Fruit fly (Drosophila melanogaster) whole organism, embryonic: ENCODE results near the gene eIF2gamma.

ENCODE experiments used
- Awh ChIP-seq: fragments of 200-800 bp; sonication (Bioruptor generic); IDR thresholded peaks from 2 replicates; pipeline ENCODE4, ENCODE4 v1.3.6; 2022; ENCODE audit warnings: missing biosample characterization, missing genetic modification characterization
- Bgb ChIP-seq: fragments of 200-800 bp; sonication (Bioruptor generic); IDR thresholded peaks from 2 replicates; pipeline ENCODE4 v1.3.6; 2022; ENCODE audit warnings: missing biosample characterization, missing genetic modification characterization; ENCODE audit not compliant: partially characterized antibody
- C15 ChIP-seq: fragments of 200-800 bp; sonication (Bioruptor generic); IDR thresholded peaks from 3 replicates; pipeline ENCODE4 v1.3.6; 2022; ENCODE audit warnings: missing biosample characterization, missing genetic modification characterization
- CG10543 ChIP-seq: fragments of 200-800 bp; sonication (Bioruptor generic); optimal IDR thresholded peaks from 3 replicates; lab custom pipeline; 2017; ENCODE audit warnings: missing biosample characterization, mild to moderate bottlenecking, missing genetic modification characterization, moderate library complexity
- CG10979 ChIP-seq: fragments of 200-800 bp; sonication (Bioruptor generic); optimal IDR thresholded peaks from 2 replicates; lab custom pipeline; 2018; ENCODE audit warnings: missing biosample characterization, mild to moderate bottlenecking, missing genetic modification characterization, moderate library complexity
- CG13424 ChIP-seq: fragments of 200-800 bp; sonication (Bioruptor generic); optimal IDR thresholded peaks from 2 replicates; lab custom pipeline; 2019; ENCODE audit warnings: missing biosample characterization, mild to moderate bottlenecking, missing genetic modification characterization, moderate library complexity
- CG14050 ChIP-seq: fragments of 200-800 bp; sonication (Bioruptor generic); IDR thresholded peaks from 3 replicates; pipeline ENCODE4 v1.3.6; 2022; ENCODE audit warnings: missing biosample characterization, missing genetic modification characterization
- CG14441 ChIP-seq: fragments of 200-800 bp; sonication (Bioruptor generic); IDR thresholded peaks from 2 replicates; pipeline ENCODE4 v1.3.6; 2022; ENCODE audit warnings: missing biosample characterization, missing genetic modification characterization
- CG14667 ChIP-seq: fragments of 200-800 bp; sonication (Bioruptor generic); IDR thresholded peaks from 2 replicates; pipeline ENCODE4 v1.3.6; 2022; ENCODE audit warnings: missing biosample characterization, missing genetic modification characterization
- CG14860 ChIP-seq: fragments of 200-800 bp; sonication (Bioruptor generic); IDR thresholded peaks from 3 replicates; pipeline ENCODE4 v1.3.6; 2022; ENCODE audit warnings: missing biosample characterization, missing genetic modification characterization; ENCODE audit not compliant: partially characterized antibody
- CG15269 ChIP-seq: fragments of 200-800 bp; sonication (Bioruptor generic); optimal IDR thresholded peaks from 2 replicates; lab custom pipeline; 2018; ENCODE audit warnings: missing biosample characterization, mild to moderate bottlenecking, missing genetic modification characterization, moderate library complexity
- CG16813 ChIP-seq: fragments of 200-800 bp; sonication (Bioruptor generic); IDR thresholded peaks from 3 replicates; pipeline ENCODE4 v1.3.6; 2022; ENCODE audit warnings: missing biosample characterization, missing genetic modification characterization; ENCODE audit not compliant: partially characterized antibody
- CG17359 ChIP-seq: fragments of 200-800 bp; sonication (Bioruptor generic); optimal IDR thresholded peaks from 3 replicates; lab custom pipeline; 2018; ENCODE audit warnings: missing biosample characterization, mild to moderate bottlenecking, missing genetic modification characterization, moderate library complexity
- CG17361 ChIP-seq: fragments of 200-800 bp; sonication (Bioruptor generic); IDR thresholded peaks from 3 replicates; pipeline ENCODE4 v1.3.6; 2022; ENCODE audit warnings: missing biosample characterization, missing genetic modification characterization
- CG17912 ChIP-seq: fragments of 200-800 bp; sonication (Bioruptor generic); optimal IDR thresholded peaks from 2 replicates; lab custom pipeline; 2018; ENCODE audit warnings: missing biosample characterization, mild to moderate bottlenecking, missing genetic modification characterization
- CG18011 ChIP-seq: fragments of 200-800 bp; sonication (Bioruptor generic); optimal IDR thresholded peaks from 2 replicates; lab custom pipeline; 2017; ENCODE audit warnings: missing biosample characterization, missing genetic modification characterization, mild to moderate bottlenecking, moderate library complexity, missing genotype
- CG2129 ChIP-seq: fragments of 200-800 bp; sonication (Bioruptor generic); IDR thresholded peaks from 2 replicates; pipeline ENCODE4 v1.3.6; 2022; ENCODE audit warnings: missing biosample characterization, missing genetic modification characterization; ENCODE audit not compliant: partially characterized antibody
- CG32767 ChIP-seq: fragments of 200-800 bp; sonication (Bioruptor generic); IDR thresholded peaks from 2 replicates; pipeline ENCODE4 v1.3.6; 2022; ENCODE audit warnings: missing biosample characterization, missing genetic modification characterization
- CG6175 ChIP-seq: fragments of 200-800 bp; sonication (Bioruptor generic); IDR thresholded peaks from 3 replicates; pipeline ENCODE4 v1.3.6; 2022; ENCODE audit warnings: missing biosample characterization, missing genetic modification characterization
- CG6683 ChIP-seq: fragments of 200-800 bp; sonication (Bioruptor generic); optimal IDR thresholded peaks from 2 replicates; lab custom pipeline; 2017; ENCODE audit warnings: missing biosample characterization, mild to moderate bottlenecking, missing genetic modification characterization, missing genetic modification reagents
- CG6854 ChIP-seq: fragments of 200-800 bp; sonication (Bioruptor generic); optimal IDR thresholded peaks from 3 replicates; lab custom pipeline; 2017; ENCODE audit warnings: missing biosample characterization, mild to moderate bottlenecking, missing genetic modification characterization
- CG9727 ChIP-seq: fragments of 200-800 bp; sonication (Bioruptor generic); optimal IDR thresholded peaks from 3 replicates; lab custom pipeline; 2017; ENCODE audit warnings: missing biosample characterization, mild to moderate bottlenecking, missing genetic modification characterization
- Dek ChIP-seq: fragments of 200-800 bp; sonication (Bioruptor generic); optimal IDR thresholded peaks from 3 replicates; lab custom pipeline; 2019; ENCODE audit warnings: missing biosample characterization, mild to moderate bottlenecking, missing genetic modification characterization, moderate library complexity
- Fer1 ChIP-seq: fragments of 200-800 bp; sonication (Bioruptor generic); optimal IDR thresholded peaks from 2 replicates; lab custom pipeline; 2017; ENCODE audit warnings: missing biosample characterization, mild to moderate bottlenecking, missing genetic modification characterization
- HLHmδ ChIP-seq: fragments of 200-800 bp; sonication (Bioruptor generic); optimal IDR thresholded peaks from 2 replicates; lab custom pipeline; 2018; ENCODE audit warnings: missing biosample characterization, mild to moderate bottlenecking, missing genetic modification characterization, moderate library complexity
- Hr3 ChIP-seq: fragments of 200-800 bp; sonication (Bioruptor generic); optimal IDR thresholded peaks from 3 replicates; lab custom pipeline; 2016; ENCODE audit warnings: missing biosample characterization, missing genetic modification characterization
- Lpt ChIP-seq: fragments of >200 bp; optimal IDR thresholded peaks from 2 replicates; lab custom pipeline; 2018; ENCODE audit warnings: missing biosample characterization, missing genetic modification characterization
- MBD-R2 ChIP-seq: fragments of 200-800 bp; sonication (Bioruptor generic); IDR thresholded peaks from 2 replicates; pipeline ENCODE4 v1.3.6; 2022; ENCODE audit warnings: missing biosample characterization, missing genetic modification characterization
- NFAT ChIP-seq: fragments of 200-800 bp; sonication (Bioruptor generic); IDR thresholded peaks from 2 replicates; pipeline ENCODE4 v1.3.6; 2022; ENCODE audit warnings: missing biosample characterization, missing genetic modification characterization
- al ChIP-seq: fragments of 200-800 bp; sonication (Bioruptor generic); IDR thresholded peaks from 2 replicates; pipeline ENCODE4 v1.3.6; 2022; ENCODE audit warnings: missing biosample characterization, missing genetic modification characterization
- bbx ChIP-seq: fragments of 200-800 bp; sonication (Bioruptor generic); IDR thresholded peaks from 2 replicates; pipeline ENCODE4 v1.3.6; 2022; ENCODE audit warnings: missing biosample characterization, missing genetic modification characterization; ENCODE audit not compliant: partially characterized antibody
- bowl ChIP-seq: fragments of 200-800 bp; sonication (Bioruptor generic); IDR thresholded peaks from 2 replicates; pipeline ENCODE4 v1.3.6; 2022; ENCODE audit warnings: missing biosample characterization, missing genetic modification characterization
- br ChIP-seq: fragments of >200 bp; optimal IDR thresholded peaks from 2 replicates; lab custom pipeline; 2017
- chinmo ChIP-seq: fragments of 200-800 bp; sonication (Bioruptor generic); IDR thresholded peaks from 4 replicates; pipeline ENCODE4 v1.3.6; 2022; ENCODE audit warnings: missing biosample characterization, missing genetic modification characterization; ENCODE audit not compliant: partially characterized antibody
- danr ChIP-seq: fragments of 200-800 bp; sonication (Bioruptor generic); IDR thresholded peaks from 2 replicates; pipeline ENCODE4 v1.3.6; 2022; ENCODE audit warnings: missing biosample characterization, missing genetic modification characterization
- fd102C ChIP-seq: fragments of 200-800 bp; sonication (Bioruptor generic); optimal IDR thresholded peaks from 2 replicates; lab custom pipeline; 2018; ENCODE audit warnings: missing biosample characterization, mild to moderate bottlenecking, missing genetic modification characterization, moderate library complexity
- gcm ChIP-seq: fragments of 200-800 bp; sonication (Bioruptor generic); optimal IDR thresholded peaks from 2 replicates; lab custom pipeline; 2019; ENCODE audit warnings: missing biosample characterization, mild to moderate bottlenecking, missing genetic modification characterization, moderate library complexity
- grau ChIP-seq: fragments of 200-800 bp; optimal IDR thresholded peaks from 3 replicates; lab custom pipeline; 2019; ENCODE audit warnings: missing biosample characterization, mild to moderate bottlenecking, missing genetic modification characterization, moderate library complexity
- mirr ChIP-seq: fragments of 200-800 bp; sonication (Bioruptor generic); optimal IDR thresholded peaks from 3 replicates; lab custom pipeline; 2018; ENCODE audit warnings: missing biosample characterization, mild to moderate bottlenecking, missing genetic modification characterization
- peb ChIP-seq: fragments of 200-800 bp; sonication (Bioruptor generic); IDR thresholded peaks from 2 replicates; pipeline ENCODE4 v1.3.6; 2022; ENCODE audit warnings: missing biosample characterization, missing genetic modification characterization
- row ChIP-seq: fragments of 200-800 bp; sonication (Bioruptor generic); IDR thresholded peaks from 3 replicates; pipeline ENCODE4 v1.3.6; 2022; ENCODE audit warnings: missing biosample characterization, missing genetic modification characterization
- scrt ChIP-seq: fragments of 200-800 bp; sonication (Bioruptor generic); optimal IDR thresholded peaks from 2 replicates; lab custom pipeline; 2018; ENCODE audit warnings: missing biosample characterization, mild to moderate bottlenecking, missing genetic modification characterization, moderate library complexity
- slbo ChIP-seq: fragments of 200-800 bp; sonication (Bioruptor generic); IDR thresholded peaks from 2 replicates; pipeline ENCODE4 v1.3.6; 2022; ENCODE audit warnings: missing biosample characterization, missing genetic modification characterization
- slou ChIP-seq: fragments of 200-800 bp; sonication (Bioruptor generic); optimal IDR thresholded peaks from 3 replicates; lab custom pipeline; 2016; ENCODE audit warnings: missing biosample characterization, missing genetic modification characterization
- slp2 ChIP-seq: fragments of 200-800 bp; sonication (Bioruptor generic); optimal IDR thresholded peaks from 2 replicates; lab custom pipeline; 2016; ENCODE audit warnings: missing biosample characterization, missing genetic modification characterization
- sqz ChIP-seq: fragments of 200-800 bp; sonication (Bioruptor generic); optimal IDR thresholded peaks from 3 replicates; lab custom pipeline; 2018; ENCODE audit warnings: missing biosample characterization, mild to moderate bottlenecking, missing genetic modification characterization
- sr ChIP-seq: fragments of 200-800 bp; sonication (Bioruptor generic); IDR thresholded peaks from 3 replicates; pipeline ENCODE4 v1.3.6; 2022; ENCODE audit warnings: missing biosample characterization, missing genetic modification characterization
- trh ChIP-seq: fragments of 200-800 bp; sonication (Bioruptor generic); optimal IDR thresholded peaks from 2 replicates; lab custom pipeline; 2016; ENCODE audit warnings: missing biosample characterization, missing genetic modification characterization
- vvl ChIP-seq: fragments of 200-800 bp; sonication (Bioruptor generic); IDR thresholded peaks from 2 replicates; pipeline ENCODE4 v1.3.6; 2022; ENCODE audit warnings: missing biosample characterization, missing genetic modification characterization

The eIF2gamma gene

DNA sequence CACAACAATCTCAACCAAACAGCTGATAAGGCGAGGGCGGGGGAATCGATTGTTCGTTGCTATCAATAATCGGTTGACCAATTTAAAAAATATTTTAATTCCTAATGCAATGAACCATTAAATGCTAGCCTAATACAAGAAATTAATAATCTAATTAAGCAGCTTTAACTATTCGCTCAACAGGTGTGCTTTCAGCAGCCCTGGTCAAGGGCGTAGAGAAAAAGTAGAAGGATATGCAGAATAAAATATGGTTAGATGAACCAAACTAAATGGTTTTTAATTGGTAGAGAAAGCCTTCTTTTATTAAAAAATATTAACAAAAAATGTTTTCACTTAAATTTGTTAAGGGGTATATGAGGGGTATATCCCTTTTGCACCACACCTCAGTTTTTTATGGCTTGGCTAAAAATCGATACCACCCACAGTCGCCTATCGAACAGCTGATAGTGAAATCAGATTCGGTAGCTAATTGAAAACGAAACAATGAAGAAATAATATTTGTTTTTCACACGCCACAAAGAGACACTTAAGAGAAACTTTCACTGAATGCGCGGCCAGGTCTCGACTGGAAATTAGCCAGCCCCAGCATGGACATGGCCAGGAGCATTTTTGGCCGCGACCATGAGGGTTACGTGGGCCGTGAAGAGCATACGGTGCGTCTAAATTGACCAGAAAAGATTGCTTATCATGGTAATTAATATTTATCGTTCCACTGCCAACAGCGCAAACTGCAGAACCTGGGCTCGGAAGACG, 44.3 kb downstream of the eIF2gamma start, which contains the start of the genes SIDL and CG12241 (continued):
- peak; percentile 83 for TF ChIP-seq CG17359 (tag; lab: Kevin White, UChicago)
- peak; percentile 96 for TF ChIP-seq vvl (GFP tag; lab: Robert Waterston, UW)
- TF ChIP-seq CG9727 (GFP tag; lab: Kevin White, UChicago): peak; percentile 90
- TF ChIP-seq MBD-R2: peak; percentile 92
- TF ChIP-seq gcm (GFP tag; lab: Kevin White, UChicago): peak; percentile 46
- no peak for TF ChIP-seq Lpt (GFP tag; lab: Kevin White, UChicago)
- TF ChIP-seq Dek (tag; lab: Kevin White, UChicago): peak; percentile 79
- no peak for TF ChIP-seq bbx (GFP tag; lab: Robert Waterston, UW)
- TF ChIP-seq Hr3: peak; percentile 70
- TF ChIP-seq HLHmδ: no peak
- peak; percentile 90 for TF ChIP-seq scrt (GFP tag; lab: Kevin White, UChicago)
- peak; percentile 80 for TF ChIP-seq peb (GFP tag; lab: Robert Waterston, UW)
- TF ChIP-seq CG2129 (GFP tag; lab: Robert Waterston, UW): no peak
- peak; percentile 87 for TF ChIP-seq danr (GFP tag; lab: Robert Waterston, UW)
- peak; percentile 57 for TF ChIP-seq grau (tag; lab: Kevin White, UChicago)
- TF ChIP-seq CG16813: peak; percentile 16; the same call in 1 of the 3 replicates
- peak; percentile 67 for TF ChIP-seq slbo (GFP tag; lab: Robert Waterston, UW)
- peak; percentile 92 for TF ChIP-seq NFAT (GFP tag; lab: Robert Waterston, UW)
- TF ChIP-seq sr (GFP tag; lab: Robert Waterston, UW): peak; percentile 35; the same call in 1 of the 3 replicates
- TF ChIP-seq slp2 (GFP tag; lab: Kevin White, UChicago): peak; percentile 45
- TF ChIP-seq CG17361 (GFP tag; lab: Robert Waterston, UW): peak; percentile 93
- TF ChIP-seq CG6683 (GFP tag; lab: Kevin White, UChicago): peak; percentile 57
- TF ChIP-seq Fer1 (GFP tag; lab: Kevin White, UChicago): peak; percentile 79
- TF ChIP-seq CG17912 (GFP tag; lab: Kevin White, UChicago): no peak
- peak; percentile 76 for TF ChIP-seq row
- no peak for TF ChIP-seq CG15269 (tag; lab: Kevin White, UChicago)
- TF ChIP-seq mirr (GFP tag; lab: Kevin White, UChicago): peak; percentile 9
- TF ChIP-seq slou (GFP tag; lab: Kevin White, UChicago): peak; percentile 69
- no peak for TF ChIP-seq chinmo (GFP tag; lab: Robert Waterston, UW)
- TF ChIP-seq fd102C (GFP tag; lab: Kevin White, UChicago): no peak
- no peak for TF ChIP-seq CG14050
- TF ChIP-seq Bgb (GFP tag; lab: Robert Waterston, UW): no peak
- peak; percentile 85 for TF ChIP-seq CG6175 (GFP tag; lab: Robert Waterston, UW)
- TF ChIP-seq CG14441 (GFP tag; lab: Robert Waterston, UW): peak; percentile 96
- TF ChIP-seq C15: peak; percentile 80; the same call in 2 of the 3 replicates
- TF ChIP-seq CG10979: peak; percentile 73
- TF ChIP-seq sqz (GFP tag; lab: Kevin White, UChicago): no peak
- peak; percentile 94 for TF ChIP-seq CG14667 (GFP tag; lab: Robert Waterston, UW)
- TF ChIP-seq br (lab: Kevin White, UChicago): no peak
- peak; percentile 51 for TF ChIP-seq CG13424 (tag; lab: Kevin White, UChicago)
- peak; percentile 2 for TF ChIP-seq CG10543 (GFP tag; lab: Kevin White, UChicago)
- TF ChIP-seq Awh (GFP tag; lab: Robert Waterston, UW): peak; percentile 88
- peak; percentile 94 for TF ChIP-seq al (GFP tag; lab: Robert Waterston, UW)
- peak; percentile 78 for TF ChIP-seq CG6854
- no peak for TF ChIP-seq CG32767 (GFP tag; lab: Robert Waterston, UW)
- TF ChIP-seq CG14860: 0 out of 3 replicates have a peak, but pooled peaks have one; percentile 22
- no peak; the same call in 1 of the 2 replicates for TF ChIP-seq bowl (GFP tag; lab: Robert Waterston, UW)
- TF ChIP-seq CG18011: peak; percentile 50
- peak; percentile 66 for TF ChIP-seq trh (GFP tag; lab: Kevin White, UChicago)
